Worm (Caenorhabditis elegans) whole organism, young adult: ENCODE measurements around the gene end-1.

Experiments used
- B0261.1 ChIP-seq: sonication (generic microtip); optimal IDR thresholded peaks from 2 replicates; lab custom pipeline; 2016; ENCODE audit warnings: mild to moderate bottlenecking, missing genetic modification characterization, moderate library complexity, missing compliant biosample characterization
- Y53F4B.3 ChIP-seq: fragments of 200-800 bp; sonication (Bioruptor generic); IDR thresholded peaks from 2 replicates; pipeline ENCODE4 v1.3.6; 2022; ENCODE audit warnings: missing genetic modification reagents, missing genetic modification characterization, missing compliant biosample characterization
- akir-1 ChIP-seq: fragments of 200-800 bp; sonication (Bioruptor generic); optimal IDR thresholded peaks from 2 replicates; lab custom pipeline; 2018; ENCODE audit warnings: mild to moderate bottlenecking, missing genetic modification characterization, moderate library complexity, missing compliant biosample characterization
- aptf-2 ChIP-seq: fragments of 200-800 bp; sonication (Bioruptor generic); conservative IDR thresholded peaks from 2 replicates; pipeline ENCODE4 v1.3.6; 2022; ENCODE audit warnings: missing genetic modification reagents, missing genetic modification characterization, missing compliant biosample characterization
- aptf-3 ChIP-seq: fragments of 200-800 bp; sonication (Bioruptor generic); IDR thresholded peaks from 2 replicates; pipeline ENCODE4 v1.3.6; 2022; ENCODE audit warnings: missing genetic modification characterization, missing compliant biosample characterization
- attf-3 ChIP-seq: fragments of 200-800 bp; sonication (Bioruptor generic); conservative IDR thresholded peaks from 2 replicates; pipeline ENCODE4 v1.3.6; 2022; ENCODE audit warnings: missing genetic modification reagents, missing genetic modification characterization, missing compliant biosample characterization
- attf-5 ChIP-seq: fragments of 200-800 bp; sonication (Bioruptor generic); optimal IDR thresholded peaks from 2 replicates; lab custom pipeline; 2018; ENCODE audit warnings: mild to moderate bottlenecking, missing genetic modification characterization, missing compliant biosample characterization
- bed-2 ChIP-seq: fragments of 200-800 bp; sonication (Bioruptor generic); IDR thresholded peaks from 2 replicates; pipeline ENCODE4 v1.3.6; 2022; ENCODE audit warnings: missing genetic modification reagents, missing genetic modification characterization, missing compliant biosample characterization
- ccch-3 ChIP-seq: fragments of 200-800 bp; sonication (Bioruptor generic); optimal IDR thresholded peaks from 2 replicates; lab custom pipeline; 2018; ENCODE audit warnings: mild to moderate bottlenecking, missing genetic modification characterization, missing compliant biosample characterization
- cebp-2 ChIP-seq: fragments of 200-800 bp; sonication (Bioruptor generic); IDR thresholded peaks from 2 replicates; pipeline ENCODE4 v1.3.6; 2022; ENCODE audit warnings: missing genetic modification characterization, missing compliant biosample characterization
- ceh-100 ChIP-seq: fragments of 200-800 bp; sonication (Bioruptor generic); IDR thresholded peaks from 2 replicates; pipeline ENCODE4 v1.3.6; 2022; ENCODE audit warnings: missing genetic modification reagents, missing genetic modification characterization, missing compliant biosample characterization
- ceh-91 ChIP-seq: fragments of 200-800 bp; sonication (Bioruptor generic); IDR thresholded peaks from 2 replicates; pipeline ENCODE4 v1.3.6; 2022; ENCODE audit warnings: missing genetic modification reagents, missing genetic modification characterization, missing compliant biosample characterization
- die-1 ChIP-seq: sonication (generic microtip); optimal IDR thresholded peaks from 2 replicates; lab custom pipeline; 2016; ENCODE audit warnings: missing genotype, mild to moderate bottlenecking, missing genetic modification characterization, missing compliant biosample characterization
- egl-44 ChIP-seq: fragments of 200-800 bp; sonication (Bioruptor generic); IDR thresholded peaks from 2 replicates; pipeline ENCODE4 v1.3.6; 2022; ENCODE audit warnings: missing genetic modification reagents, missing genetic modification characterization, missing compliant biosample characterization
- ekl-4 ChIP-seq: fragments of 200-800 bp; sonication (Bioruptor generic); IDR thresholded peaks from 2 replicates; pipeline ENCODE4 v1.3.6; 2022; ENCODE audit warnings: missing genetic modification reagents, missing genetic modification characterization, missing compliant biosample characterization
- ets-4 ChIP-seq: fragments of 200-800 bp; sonication (Bioruptor generic); optimal IDR thresholded peaks from 2 replicates; lab custom pipeline; 2018; ENCODE audit warnings: mild to moderate bottlenecking, missing genetic modification characterization, missing compliant biosample characterization
- him-1 ChIP-seq: sonication (generic microtip); optimal IDR thresholded peaks from 2 replicates; lab custom pipeline; 2016; ENCODE audit warnings: missing genotype, missing genetic modification reagents, missing genetic modification characterization, missing compliant biosample characterization
- hlh-12 ChIP-seq: sonication (generic microtip); optimal IDR thresholded peaks from 2 replicates; lab custom pipeline; 2016; ENCODE audit warnings: missing genetic modification characterization, missing compliant biosample characterization
- lin-35 ChIP-seq, 3 experiments: fragments of 150-350 bp in 2 of 3; sonication (generic microtip) in 1 of 3; optimal IDR thresholded peaks; 2 replicates each; lab custom pipeline; 2014 to 2018; ENCODE audit warnings: missing biosample characterization in 3 of 3, missing genetic modification characterization in 3 of 3, missing genetic modification reagents in 3 of 3
- lsy-27 ChIP-seq: sonication (generic microtip); optimal IDR thresholded peaks from 2 replicates; lab custom pipeline; 2017; ENCODE audit warnings: missing genetic modification characterization, mild to moderate bottlenecking, missing compliant biosample characterization, antibody characterized with exemption, missing genotype, borderline replicate concordance; ENCODE audit not compliant: insufficient read depth
- madf-10 ChIP-seq: sonication (generic microtip); optimal IDR thresholded peaks from 2 replicates; lab custom pipeline; 2016; ENCODE audit warnings: mild to moderate bottlenecking, missing genetic modification characterization, missing compliant biosample characterization
- mel-28 ChIP-seq: sonication (generic microtip); optimal IDR thresholded peaks from 2 replicates; lab custom pipeline; 2016; ENCODE audit warnings: borderline replicate concordance, mild to moderate bottlenecking, missing genetic modification characterization, missing compliant biosample characterization
- mes-4 ChIP-seq: sonication (generic microtip); optimal IDR thresholded peaks from 2 replicates; lab custom pipeline; 2016; ENCODE audit warnings: missing genotype, missing genetic modification characterization, missing compliant biosample characterization
- mxl-1 ChIP-seq: sonication (generic microtip); optimal IDR thresholded peaks from 2 replicates; lab custom pipeline; 2016; ENCODE audit warnings: missing genetic modification characterization, missing compliant biosample characterization
- nfya-1 ChIP-seq: sonication (generic microtip); optimal IDR thresholded peaks from 2 replicates; lab custom pipeline; 2017; ENCODE audit warnings: antibody characterized with exemption, missing compliant biosample characterization, missing genetic modification characterization, borderline replicate concordance; ENCODE audit not compliant: insufficient read depth
- nhr-120 ChIP-seq: fragments of 200-800 bp; sonication (Bioruptor generic); IDR thresholded peaks from 2 replicates; pipeline ENCODE4 v1.3.6; 2022; ENCODE audit warnings: missing genetic modification characterization, missing compliant biosample characterization
- nhr-80 ChIP-seq: sonication (generic microtip); optimal IDR thresholded peaks from 2 replicates; lab custom pipeline; 2016; ENCODE audit warnings: missing genetic modification characterization, missing compliant biosample characterization
- pbrm-1 ChIP-seq: fragments of 200-800 bp; sonication (Bioruptor generic); IDR thresholded peaks from 2 replicates; pipeline ENCODE4 v1.3.6; 2022; ENCODE audit warnings: missing genetic modification reagents, missing genetic modification characterization, missing compliant biosample characterization
- pha-4 ChIP-seq: fragments of 150-350 bp; sonication (generic microtip); optimal IDR thresholded peaks from 2 replicates; lab custom pipeline; 2014; ENCODE audit warnings: missing biosample characterization, missing genetic modification reagents, missing genetic modification characterization
- rec-8 ChIP-seq, 2 experiments: sonication (generic microtip); optimal IDR thresholded peaks; 2 replicates each; lab custom pipeline; 2016; ENCODE audit warnings: mild to moderate bottlenecking in 2 of 2, missing genetic modification characterization in 2 of 2, missing genetic modification reagents in 2 of 2, missing genotype in 2 of 2, missing biosample characterization in 1 of 2, missing compliant biosample characterization in 1 of 2, moderate library complexity in 1 of 2
- rpc-1 ChIP-seq, 2 experiments: fragments of 150-350 bp in 1 of 2; sonication (generic microtip) in 1 of 2; optimal IDR thresholded peaks; 2 replicates each; lab custom pipeline; 2014 to 2018; ENCODE audit warnings: missing biosample characterization in 1 of 2, missing genetic modification characterization in 1 of 2, missing genetic modification reagents in 1 of 2, missing genotype in 1 of 2
- snpc-4 ChIP-seq, 5 experiments: fragments of 150-350 bp in 1 of 5; sonication (generic microtip) in 4 of 5; optimal IDR thresholded peaks; 2 replicates each; lab custom pipeline; 2014 to 2018; ENCODE audit warnings: missing genetic modification characterization in 5 of 5, missing biosample characterization in 3 of 5, antibody characterized with exemption in 2 of 5, mild to moderate bottlenecking in 2 of 5, missing compliant biosample characterization in 2 of 5, missing genotype in 2 of 5, moderate library complexity in 2 of 5, missing genetic modification reagents in 1 of 5
- somi-1 ChIP-seq: fragments of 200-800 bp; sonication (Bioruptor generic); optimal IDR thresholded peaks from 2 replicates; lab custom pipeline; 2018; ENCODE audit warnings: mild to moderate bottlenecking, missing genetic modification characterization, missing compliant biosample characterization
- zfh-2 ChIP-seq: fragments of 200-800 bp; sonication (Bioruptor generic); conservative IDR thresholded peaks from 2 replicates; pipeline ENCODE4 v1.3.6; 2022; ENCODE audit warnings: missing genetic modification reagents, missing genetic modification characterization, missing compliant biosample characterization
- ztf-18 ChIP-seq: sonication (generic microtip); optimal IDR thresholded peaks from 2 replicates; lab custom pipeline; 2016; ENCODE audit warnings: missing genotype, mild to moderate bottlenecking, missing genetic modification characterization, missing compliant biosample characterization

end-1 gene

ce11 chrV:14014395-14014794 lies 29.5 kb downstream of the end-1 start, which contains the start of gene end-3:
Gene end-3, plus strand, starts transcription at chrV:14014695.
- no peak for TF ChIP-seq die-1 (tag; lab: Kevin White, UChicago)
- no peak for TF ChIP-seq rpc-1 (optimal IDR thresholded peaks at IDR 0.05; lab: Kevin White, UChicago)
- TF ChIP-seq rpc-1 (tag; optimal IDR thresholded peaks at IDR 0.05; lab: Kevin White, UChicago) = no peak
- no peak for TF ChIP-seq aptf-2 (GFP tag; lab: Robert Waterston, UW)
- TF ChIP-seq mxl-1 (tag; lab: Kevin White, UChicago) = no peak
- TF ChIP-seq B0261.1 (tag; lab: Kevin White, UChicago) = no peak
- TF ChIP-seq, all 124 proteins: peak for 0

ce11 chrV:14017476-14017875 lies 32.5 kb downstream of the end-1 start, which contains the start of gene srh-308:
Gene srh-308, minus strand, starts transcription at chrV:14017576.
- TF ChIP-seq pbrm-1 (GFP tag; lab: Robert Waterston, UW) (no peak), lin-35 (GFP tag; optimal IDR thresholded peaks at IDR 0.05; lab: Kevin White, UChicago) (no peak), lsy-27 (no peak)

ce11 chrV:14018640-14019039 lies 33.7 kb downstream of the end-1 start, which contains the start of the genes mtl-2 and T08G5.1:
Gene mtl-2, minus strand, starts transcription at chrV:14018673.
Gene T08G5.1, plus strand, starts transcription at chrV:14018766.
- no peak for TF ChIP-seq ztf-18 (tag; lab: Kevin White, UChicago)
- TF ChIP-seq nhr-120 (GFP tag; lab: Robert Waterston, UW) = no peak
- TF ChIP-seq nhr-80 (tag; lab: Kevin White, UChicago) = peak; percentile 40
- TF ChIP-seq Y53F4B.3 (GFP tag; lab: Robert Waterston, UW) = no peak
- TF ChIP-seq, all 124 proteins: peak for 1

ce11 chrV:14023074-14023473 lies 38.1 kb downstream of the end-1 start, which contains the start of gene T08G5.15:
Gene T08G5.15, minus strand, starts transcription at chrV:14023174.
- TF ChIP-seq ceh-91 (GFP tag; lab: Robert Waterston, UW) (no peak), cebp-2 (GFP tag; lab: Robert Waterston, UW) (no peak), bed-2 (no peak), hlh-12 (tag; lab: Kevin White, UChicago) (no peak), rpc-1 (optimal IDR thresholded peaks at IDR 0.05; lab: Kevin White, UChicago) (no peak), rpc-1 (tag; optimal IDR thresholded peaks at IDR 0.05; lab: Kevin White, UChicago) (no peak)
- TF ChIP-seq, all 124 proteins: peak for 0

- TF ChIP-seq mes-4 (tag; lab: Kevin White, UChicago) (no peak), attf-5 (GFP tag; lab: Kevin White, UChicago) (no peak), nfya-1 (tag; lab: Kevin White, UChicago) (no peak), madf-10 (no peak), rec-8 (tag; optimal IDR thresholded peaks at IDR 0.05; lab: Kevin White, UChicago) (no peak), akir-1 (no peak), ccch-3 (GFP tag; lab: Kevin White, UChicago) (no peak), zfh-2 (GFP tag; lab: Robert Waterston, UW) (no peak), ets-4 (GFP tag; lab: Kevin White, UChicago) (no peak), ceh-100 (GFP tag; lab: Robert Waterston, UW) (no peak), mxl-1 (tag; lab: Kevin White, UChicago) (no peak), aptf-3 (GFP tag; lab: Robert Waterston, UW) (no peak), snpc-4 (GFP tag; optimal IDR thresholded peaks at IDR 0.05; lab: Kevin White, UChicago) (no peak), snpc-4 (tag; optimal IDR thresholded peaks at IDR 0.05; lab: Kevin White, UChicago) (no peak), him-1 (tag; lab: Kevin White, UChicago) (no peak), somi-1 (GFP tag; lab: Kevin White, UChicago) (no peak), egl-44 (GFP tag; lab: Robert Waterston, UW) (no peak), mel-28 (tag; lab: Kevin White, UChicago) (no peak), pha-4 (tag; lab: Kevin White, UChicago) (no peak), ekl-4 (no peak), attf-3 (GFP tag; lab: Robert Waterston, UW) (no peak)
Observed at ce11 chrV:14026194-14026593, 41.3 kb downstream of the end-1 start, which contains the start of gene T08G5.2. Gene T08G5.2, minus strand, starts transcription at chrV:14026294.
